Worm (Caenorhabditis elegans): ENCODE data around the gene col-118.

- no peak for TF ChIP-seq odd-2 (tag; optimal IDR thresholded peaks at IDR 0.05)
- no peak for TF ChIP-seq elt-2 (tag; optimal IDR thresholded peaks at IDR 0.05)
- TF ChIP-seq ama-1 (optimal IDR thresholded peaks at IDR 0.05): no peak
- no peak for TF ChIP-seq nhr-232 (tag; optimal IDR thresholded peaks at IDR 0.05)
- no peak for TF ChIP-seq fkh-10 (GFP tag; optimal IDR thresholded peaks at IDR 0.05)
- no peak for TF ChIP-seq pha-4 (tag; optimal IDR thresholded peaks at IDR 0.05)
- no peak for TF ChIP-seq ceh-18 (tag; optimal IDR thresholded peaks at IDR 0.05)
- TF ChIP-seq zip-5 (tag; optimal IDR thresholded peaks at IDR 0.05): no peak
Observed at ce11 chrIV:8817639-8818038, 30.4 kb upstream of the col-118 start, which contains the start of gene T28C6.10.
